Fruit fly (Drosophila melanogaster) whole organism, embryonic: ENCODE measurements around the gene put.

Experiments used
- Awh ChIP-seq: fragments of 200-800 bp; sonication (Bioruptor generic); IDR thresholded peaks from 2 replicates; pipeline ENCODE4, ENCODE4 v1.3.6; 2022; ENCODE audit warnings: missing biosample characterization, missing genetic modification characterization
- Blimp-1 ChIP-seq: fragments of 200-800 bp; sonication (Bioruptor generic); optimal IDR thresholded peaks from 3 replicates; lab custom pipeline; 2018; ENCODE audit warnings: missing biosample characterization, missing genetic modification characterization, mild to moderate bottlenecking, moderate library complexity, missing genetic modification reagents
- CG11247 ChIP-seq: fragments of 200-800 bp; sonication (Bioruptor generic); IDR thresholded peaks from 2 replicates; pipeline ENCODE4 v1.3.6; 2022; ENCODE audit warnings: missing biosample characterization, missing genetic modification characterization
- CG11456 ChIP-seq: fragments of 200-800 bp; sonication (Bioruptor generic); IDR thresholded peaks from 3 replicates; pipeline ENCODE4 v1.3.6; 2022; ENCODE audit warnings: missing biosample characterization, missing genetic modification characterization
- CG12155 ChIP-seq: fragments of 200-800 bp; sonication (Bioruptor generic); optimal IDR thresholded peaks from 3 replicates; lab custom pipeline; 2016; ENCODE audit warnings: missing biosample characterization, missing genetic modification characterization
- CG12236 ChIP-seq: fragments of 200-800 bp; sonication (Bioruptor generic); optimal IDR thresholded peaks from 2 replicates; lab custom pipeline; 2016; ENCODE audit warnings: missing biosample characterization, missing genetic modification characterization
- CG1603 ChIP-seq: fragments of 200-800 bp; sonication (Bioruptor generic); optimal IDR thresholded peaks from 2 replicates; lab custom pipeline; 2019; ENCODE audit warnings: missing biosample characterization, mild to moderate bottlenecking, missing genetic modification characterization, moderate library complexity
- CG17829 ChIP-seq: fragments of 200-800 bp; optimal IDR thresholded peaks from 2 replicates; lab custom pipeline; 2019; ENCODE audit warnings: missing biosample characterization, mild to moderate bottlenecking, missing genetic modification characterization, moderate library complexity
- CG17912 ChIP-seq: fragments of 200-800 bp; sonication (Bioruptor generic); optimal IDR thresholded peaks from 2 replicates; lab custom pipeline; 2018; ENCODE audit warnings: missing biosample characterization, mild to moderate bottlenecking, missing genetic modification characterization
- CG31441 ChIP-seq: fragments of 200-800 bp; sonication (Bioruptor generic); IDR thresholded peaks from 2 replicates; pipeline ENCODE4 v1.3.6; 2022; ENCODE audit warnings: missing biosample characterization, missing genetic modification characterization
- CG32532 ChIP-seq: fragments of 200-800 bp; sonication (Bioruptor generic); IDR thresholded peaks from 2 replicates; pipeline ENCODE4 v1.3.6; 2022; ENCODE audit warnings: missing biosample characterization, missing genetic modification characterization
- CG34224 ChIP-seq: fragments of 200-800 bp; sonication (Bioruptor generic); IDR thresholded peaks from 3 replicates; pipeline ENCODE4 v1.3.6; 2022; ENCODE audit warnings: missing biosample characterization, missing genetic modification characterization; ENCODE audit not compliant: partially characterized antibody
- CG3838 ChIP-seq: fragments of 200-800 bp; sonication (Bioruptor generic); optimal IDR thresholded peaks from 3 replicates; lab custom pipeline; 2016; ENCODE audit warnings: missing biosample characterization, missing genetic modification characterization
- CG6813 ChIP-seq: fragments of 200-800 bp; sonication (Bioruptor generic); optimal IDR thresholded peaks from 2 replicates; lab custom pipeline; 2017; ENCODE audit warnings: missing biosample characterization, missing genetic modification characterization, mild to moderate bottlenecking, moderate library complexity, missing genetic modification reagents
- CG8944 ChIP-seq: fragments of 200-800 bp; sonication (Bioruptor generic); optimal IDR thresholded peaks from 3 replicates; lab custom pipeline; 2016; ENCODE audit warnings: missing biosample characterization, missing genetic modification characterization
- Chrac-16 ChIP-seq: fragments of 200-800 bp; sonication (Bioruptor generic); optimal IDR thresholded peaks from 3 replicates; lab custom pipeline; 2016; ENCODE audit warnings: missing biosample characterization, missing genetic modification characterization
- Elba2 ChIP-seq: fragments of 200-800 bp; sonication (Bioruptor generic); optimal IDR thresholded peaks from 3 replicates; lab custom pipeline; 2016; ENCODE audit warnings: missing biosample characterization, missing genetic modification characterization
- Fer1 ChIP-seq: fragments of 200-800 bp; sonication (Bioruptor generic); optimal IDR thresholded peaks from 2 replicates; lab custom pipeline; 2017; ENCODE audit warnings: missing biosample characterization, mild to moderate bottlenecking, missing genetic modification characterization
- Fer2 ChIP-seq: fragments of 200-800 bp; sonication (Bioruptor generic); optimal IDR thresholded peaks from 2 replicates; lab custom pipeline; 2018; ENCODE audit warnings: missing biosample characterization, mild to moderate bottlenecking, missing genetic modification characterization, moderate library complexity
- HHEX ChIP-seq: fragments of 200-800 bp; sonication (Bioruptor generic); optimal IDR thresholded peaks from 3 replicates; lab custom pipeline; 2017; ENCODE audit warnings: missing biosample characterization, mild to moderate bottlenecking, missing genetic modification characterization, missing genetic modification reagents
- Kr ChIP-seq: fragments of 200-800 bp; sonication (Bioruptor generic); optimal IDR thresholded peaks from 2 replicates; lab custom pipeline; 2017; ENCODE audit warnings: missing biosample characterization, mild to moderate bottlenecking, missing genetic modification characterization
- Meics ChIP-seq: fragments of 200-800 bp; sonication (Bioruptor generic); optimal IDR thresholded peaks from 2 replicates; lab custom pipeline; 2017; ENCODE audit warnings: missing biosample characterization, mild to moderate bottlenecking, missing genetic modification characterization
- Nf-YB ChIP-seq: fragments of 200-800 bp; sonication (Bioruptor generic); optimal IDR thresholded peaks from 3 replicates; lab custom pipeline; 2019; ENCODE audit warnings: missing biosample characterization, mild to moderate bottlenecking, missing genetic modification characterization, moderate library complexity
- Sry-δ ChIP-seq: fragments of 200-800 bp; sonication (Bioruptor generic); optimal IDR thresholded peaks from 2 replicates; lab custom pipeline; 2016; ENCODE audit warnings: missing biosample characterization, missing genetic modification characterization
- Usf ChIP-seq: fragments of 200-800 bp; sonication (Bioruptor generic); optimal IDR thresholded peaks from 2 replicates; lab custom pipeline; 2017; ENCODE audit warnings: missing genotype, missing biosample characterization, missing genetic modification characterization
- br ChIP-seq: fragments of >200 bp; optimal IDR thresholded peaks from 2 replicates; lab custom pipeline; 2017
- cg ChIP-seq: fragments of 200-800 bp; sonication (Bioruptor generic); optimal IDR thresholded peaks from 3 replicates; lab custom pipeline; 2019; ENCODE audit warnings: missing biosample characterization, mild to moderate bottlenecking, missing genetic modification characterization, moderate library complexity
- crol ChIP-seq: fragments of 200-800 bp; sonication (Bioruptor generic); IDR thresholded peaks from 2 replicates; pipeline ENCODE4 v1.3.6; 2022; ENCODE audit warnings: missing biosample characterization, missing genetic modification characterization
- crp ChIP-seq, 2 experiments: fragments of 200-800 bp; sonication (Bioruptor generic); optimal IDR thresholded peaks; 2 replicates in 1 of 2; 3 replicates in 1 of 2; lab custom pipeline; 2017; ENCODE audit warnings: missing biosample characterization in 2 of 2, missing genetic modification characterization in 2 of 2, mild to moderate bottlenecking in 1 of 2, moderate library complexity in 1 of 2
- dan ChIP-seq: fragments of 200-800 bp; sonication (Bioruptor generic); IDR thresholded peaks from 2 replicates; pipeline ENCODE4 v1.3.6; 2022; ENCODE audit warnings: missing biosample characterization, missing genetic modification characterization
- dimm ChIP-seq: fragments of 200-800 bp; sonication (Bioruptor generic); IDR thresholded peaks from 2 replicates; pipeline ENCODE4 v1.3.6; 2022; ENCODE audit warnings: missing biosample characterization, missing genetic modification characterization
- ewg ChIP-seq: fragments of 200-800 bp; sonication (Bioruptor generic); optimal IDR thresholded peaks from 3 replicates; lab custom pipeline; 2017; ENCODE audit warnings: mild to moderate bottlenecking, missing biosample characterization, missing genetic modification reagents, missing genetic modification characterization
- eyg ChIP-seq: fragments of 200-800 bp; sonication (Bioruptor generic); optimal IDR thresholded peaks from 3 replicates; lab custom pipeline; 2016; ENCODE audit warnings: missing biosample characterization, missing genetic modification characterization
- fru ChIP-seq: fragments of >200 bp; optimal IDR thresholded peaks from 2 replicates; lab custom pipeline; 2017
- h ChIP-seq: fragments of >200 bp; optimal IDR thresholded peaks from 2 replicates; lab custom pipeline; 2017
- ham ChIP-seq: fragments of 200-800 bp; sonication (Bioruptor generic); IDR thresholded peaks from 2 replicates; pipeline ENCODE4 v1.3.6; 2022; ENCODE audit warnings: missing biosample characterization, missing genetic modification characterization
- hkb ChIP-seq, 2 experiments: fragments of 200-800 bp in 1 of 2; fragments of >200 bp in 1 of 2; sonication (Bioruptor generic) in 1 of 2; IDR thresholded peaks in 1 of 2; optimal IDR thresholded peaks in 1 of 2; 2 replicates each; pipeline versions ENCODE4 v1.3.6 to Lab custom; 2017 to 2022; ENCODE audit warnings: missing biosample characterization in 1 of 2, missing genetic modification characterization in 1 of 2
- kay ChIP-seq: fragments of 200-800 bp; sonication (Bioruptor generic); optimal IDR thresholded peaks from 2 replicates; lab custom pipeline; 2016; ENCODE audit warnings: missing biosample characterization, missing genetic modification characterization
- klu ChIP-seq: fragments of 200-800 bp; sonication (Bioruptor generic); IDR thresholded peaks from 2 replicates; pipeline ENCODE4 v1.3.6; 2022; ENCODE audit warnings: missing biosample characterization, missing genetic modification characterization
- oc ChIP-seq: fragments of 200-800 bp; sonication (Bioruptor generic); optimal IDR thresholded peaks from 2 replicates; lab custom pipeline; 2018; ENCODE audit warnings: missing biosample characterization, mild to moderate bottlenecking, missing genetic modification characterization, moderate library complexity
- org-1 ChIP-seq: fragments of 200-800 bp; sonication (Bioruptor generic); optimal IDR thresholded peaks from 2 replicates; lab custom pipeline; 2017; ENCODE audit warnings: missing biosample characterization, missing genetic modification characterization
- p53 ChIP-seq: fragments of 200-800 bp; sonication (Bioruptor generic); optimal IDR thresholded peaks from 2 replicates; lab custom pipeline; 2016; ENCODE audit warnings: missing biosample characterization, missing genetic modification characterization
- pfk ChIP-seq: fragments of 200-800 bp; sonication (Bioruptor generic); optimal IDR thresholded peaks from 2 replicates; lab custom pipeline; 2018; ENCODE audit warnings: missing biosample characterization, mild to moderate bottlenecking, missing genetic modification characterization, moderate library complexity
- schlank ChIP-seq: fragments of 200-800 bp; sonication (Bioruptor generic); optimal IDR thresholded peaks from 2 replicates; lab custom pipeline; 2018; ENCODE audit warnings: missing biosample characterization, mild to moderate bottlenecking, missing genetic modification characterization
- sisA ChIP-seq: fragments of 200-800 bp; sonication (Bioruptor generic); IDR thresholded peaks from 2 replicates; pipeline ENCODE4 v1.3.6; 2022; ENCODE audit warnings: missing biosample characterization, missing genetic modification characterization
- slou ChIP-seq: fragments of 200-800 bp; sonication (Bioruptor generic); optimal IDR thresholded peaks from 3 replicates; lab custom pipeline; 2016; ENCODE audit warnings: missing biosample characterization, missing genetic modification characterization
- sr ChIP-seq: fragments of 200-800 bp; sonication (Bioruptor generic); IDR thresholded peaks from 3 replicates; pipeline ENCODE4 v1.3.6; 2022; ENCODE audit warnings: missing biosample characterization, missing genetic modification characterization
- tna ChIP-seq: fragments of 200-800 bp; sonication (Bioruptor generic); IDR thresholded peaks from 2 replicates; pipeline ENCODE4 v1.3.6; 2022; ENCODE audit warnings: missing biosample characterization, missing genetic modification characterization; ENCODE audit not compliant: partially characterized antibody
- twi ChIP-seq: fragments of 200-800 bp; optimal IDR thresholded peaks from 2 replicates; lab custom pipeline; 2019; ENCODE audit warnings: missing biosample characterization, mild to moderate bottlenecking, missing genetic modification characterization, moderate library complexity
- wek ChIP-seq: fragments of 200-800 bp; sonication (Bioruptor generic); optimal IDR thresholded peaks from 3 replicates; lab custom pipeline; 2018; ENCODE audit warnings: missing biosample characterization, mild to moderate bottlenecking, missing genetic modification characterization, moderate library complexity
- z ChIP-seq: fragments of 200-800 bp; sonication (Bioruptor generic); IDR thresholded peaks from 3 replicates; pipeline ENCODE4 v1.3.6; 2022; ENCODE audit warnings: missing biosample characterization, missing genetic modification characterization
- zf30C ChIP-seq: fragments of 200-800 bp; sonication (Bioruptor generic); optimal IDR thresholded peaks from 3 replicates; lab custom pipeline; 2018; ENCODE audit warnings: missing biosample characterization, mild to moderate bottlenecking, missing genetic modification characterization
- zfh1 ChIP-seq: fragments of 200-800 bp; sonication (Bioruptor generic); IDR thresholded peaks from 3 replicates; pipeline ENCODE4 v1.3.6; 2022; ENCODE audit warnings: missing biosample characterization, missing genetic modification characterization

put gene

dm6 chr3R:14670840-14671239 is 45.3 kb upstream of the put start (continued):
- TF ChIP-seq schlank (tag; lab: Kevin White, UChicago), result peak; percentile 20
- TF ChIP-seq z, result no peak
- peak; percentile 58 for TF ChIP-seq org-1
- TF ChIP-seq twi (tag; lab: Kevin White, UChicago), result peak; percentile 46
- TF ChIP-seq dan (GFP tag; lab: Robert Waterston, UW), result no peak
- no peak for TF ChIP-seq Awh (GFP tag; lab: Robert Waterston, UW)
- no peak for TF ChIP-seq CG12155
- no peak for TF ChIP-seq hkb (optimal IDR thresholded peaks at IDR 0.05; lab: Kevin White, UChicago)
- no peak for TF ChIP-seq hkb (GFP tag; IDR thresholded peaks at IDR 0.05; lab: Robert Waterston, UW)
- TF ChIP-seq Fer2 (tag; lab: Kevin White, UChicago), result no peak
- TF ChIP-seq wek (GFP tag; lab: Kevin White, UChicago), result peak; percentile 75
- no peak for TF ChIP-seq crp (GFP tag; optimal IDR thresholded peaks at IDR 0.05; lab: Kevin White, UChicago)
- TF ChIP-seq br (lab: Kevin White, UChicago), result no peak
- TF ChIP-seq Usf (GFP tag; lab: Kevin White, UChicago), result no peak
- TF ChIP-seq Blimp-1 (GFP tag; lab: Kevin White, UChicago), result no peak
- TF ChIP-seq CG11247 (GFP tag; lab: Robert Waterston, UW), result no peak
- TF ChIP-seq crol (GFP tag; lab: Robert Waterston, UW), result no peak
- no peak for TF ChIP-seq CG32532 (GFP tag; lab: Robert Waterston, UW)
- TF ChIP-seq tna, result no peak
- TF ChIP-seq klu (GFP tag; lab: Robert Waterston, UW), result no peak
- TF ChIP-seq zf30C (GFP tag; lab: Kevin White, UChicago), result no peak
- no peak for TF ChIP-seq kay (GFP tag; lab: Kevin White, UChicago)
- peak; percentile 63 for TF ChIP-seq CG17829
- TF ChIP-seq CG6813 (GFP tag; lab: Kevin White, UChicago), result peak; percentile 91
- peak; percentile 34; the same call in 1 of the 3 replicates for TF ChIP-seq zfh1 (GFP tag; lab: Robert Waterston, UW)
- no peak for TF ChIP-seq cg
- no peak for TF ChIP-seq CG17912 (GFP tag; lab: Kevin White, UChicago)
- no peak for TF ChIP-seq sr (GFP tag; lab: Robert Waterston, UW)
- TF ChIP-seq CG12236 (GFP tag; lab: Kevin White, UChicago), result peak; percentile 17
- no peak for TF ChIP-seq CG3838
- no peak for TF ChIP-seq eyg (GFP tag; lab: Kevin White, UChicago)
- no peak for TF ChIP-seq CG34224 (GFP tag; lab: Robert Waterston, UW)
- no peak for TF ChIP-seq slou (GFP tag; lab: Kevin White, UChicago)
- TF ChIP-seq Fer1 (GFP tag; lab: Kevin White, UChicago), result no peak
- TF ChIP-seq Chrac-16, result no peak
- TF ChIP-seq CG1603 (tag; lab: Kevin White, UChicago), result peak; percentile 78
- TF ChIP-seq Kr, result peak; percentile 97
- TF ChIP-seq CG31441 (GFP tag; lab: Robert Waterston, UW), result no peak; the same call in 1 of the 2 replicates
- TF ChIP-seq pfk (GFP tag; lab: Kevin White, UChicago), result peak; percentile 24
- no peak for TF ChIP-seq dimm (GFP tag; lab: Robert Waterston, UW)
- no peak for TF ChIP-seq p53 (GFP tag; lab: Kevin White, UChicago)
- TF ChIP-seq ewg (GFP tag; lab: Kevin White, UChicago), result no peak
- TF ChIP-seq sisA, result no peak
- no peak for TF ChIP-seq h
- TF ChIP-seq oc (tag; lab: Kevin White, UChicago), result no peak
- no peak for TF ChIP-seq ham (GFP tag; lab: Robert Waterston, UW)
- TF ChIP-seq Meics (GFP tag; lab: Kevin White, UChicago), result no peak
- no peak for TF ChIP-seq Sry-δ (GFP tag; lab: Kevin White, UChicago)
- TF ChIP-seq CG8944 (GFP tag; lab: Kevin White, UChicago), result no peak
- TF ChIP-seq fru (lab: Kevin White, UChicago), result no peak
- TF ChIP-seq Elba2 (GFP tag; lab: Kevin White, UChicago), result no peak
- no peak for TF ChIP-seq CG11456 (GFP tag; lab: Robert Waterston, UW)
- TF ChIP-seq HHEX (GFP tag; lab: Kevin White, UChicago), result peak; percentile 47
- peak; percentile 58 for TF ChIP-seq Nf-YB (GFP tag; lab: Kevin White, UChicago)
